Fruit fly (Drosophila melanogaster) whole organism, embryonic: ENCODE measurements around the gene Dhc36C.

Source experiments
- CG11456 ChIP-seq: fragments of 200-800 bp; sonication (Bioruptor generic); IDR thresholded peaks from 3 replicates; pipeline ENCODE4 v1.3.6; 2022; ENCODE audit warnings: missing biosample characterization, missing genetic modification characterization
- CG12219 ChIP-seq: fragments of 200-800 bp; sonication (Bioruptor generic); optimal IDR thresholded peaks from 3 replicates; lab custom pipeline; 2018; ENCODE audit warnings: missing biosample characterization, mild to moderate bottlenecking, missing genetic modification characterization
- CG12744 ChIP-seq: fragments of 200-800 bp; sonication (Bioruptor generic); optimal IDR thresholded peaks from 2 replicates; lab custom pipeline; 2016; ENCODE audit warnings: missing biosample characterization, missing genetic modification characterization
- CG15073 ChIP-seq: fragments of 200-800 bp; sonication (Bioruptor generic); optimal IDR thresholded peaks from 2 replicates; lab custom pipeline; 2016; ENCODE audit warnings: missing biosample characterization, missing genetic modification characterization
- CG1529 ChIP-seq: fragments of 200-800 bp; sonication (Bioruptor generic); optimal IDR thresholded peaks from 3 replicates; lab custom pipeline; 2018; ENCODE audit warnings: missing biosample characterization, missing genetic modification characterization
- CG16815 ChIP-seq: fragments of 200-800 bp; sonication (Bioruptor generic); optimal IDR thresholded peaks from 3 replicates; lab custom pipeline; 2017; ENCODE audit warnings: missing biosample characterization, mild to moderate bottlenecking, missing genetic modification characterization
- CG3065 ChIP-seq: fragments of 200-800 bp; sonication (Bioruptor generic); optimal IDR thresholded peaks from 2 replicates; lab custom pipeline; 2016; ENCODE audit warnings: missing biosample characterization, missing genetic modification characterization
- CG33557 ChIP-seq: fragments of 200-800 bp; sonication (Bioruptor generic); optimal IDR thresholded peaks from 2 replicates; lab custom pipeline; 2019; ENCODE audit warnings: missing biosample characterization, mild to moderate bottlenecking, missing genetic modification characterization, moderate library complexity
- CG3838 ChIP-seq: fragments of 200-800 bp; sonication (Bioruptor generic); optimal IDR thresholded peaks from 3 replicates; lab custom pipeline; 2016; ENCODE audit warnings: missing biosample characterization, missing genetic modification characterization
- CG3995 ChIP-seq: fragments of 200-800 bp; sonication (Bioruptor generic); optimal IDR thresholded peaks from 3 replicates; lab custom pipeline; 2016; ENCODE audit warnings: missing biosample characterization, missing genetic modification characterization
- CG4282 ChIP-seq: fragments of 200-800 bp; sonication (Bioruptor generic); optimal IDR thresholded peaks from 2 replicates; lab custom pipeline; 2016; ENCODE audit warnings: missing biosample characterization, missing genetic modification characterization
- CG6791 ChIP-seq: fragments of 200-800 bp; sonication (Bioruptor generic); IDR thresholded peaks from 3 replicates; pipeline ENCODE4 v1.3.6; 2022; ENCODE audit warnings: missing biosample characterization, missing genetic modification characterization; ENCODE audit not compliant: partially characterized antibody
- CG6854 ChIP-seq: fragments of 200-800 bp; sonication (Bioruptor generic); optimal IDR thresholded peaks from 3 replicates; lab custom pipeline; 2017; ENCODE audit warnings: missing biosample characterization, mild to moderate bottlenecking, missing genetic modification characterization
- CG7357 ChIP-seq: fragments of 200-800 bp; sonication (Bioruptor generic); IDR thresholded peaks from 3 replicates; pipeline ENCODE4 v1.3.6; 2022; ENCODE audit warnings: missing biosample characterization, missing genetic modification characterization
- CG8944 ChIP-seq: fragments of 200-800 bp; sonication (Bioruptor generic); optimal IDR thresholded peaks from 3 replicates; lab custom pipeline; 2016; ENCODE audit warnings: missing biosample characterization, missing genetic modification characterization
- CG9797 ChIP-seq: fragments of 200-800 bp; sonication (Bioruptor generic); optimal IDR thresholded peaks from 3 replicates; lab custom pipeline; 2018; ENCODE audit warnings: missing biosample characterization, mild to moderate bottlenecking, missing genetic modification characterization
- CG9932 ChIP-seq: fragments of 200-800 bp; sonication (Bioruptor generic); IDR thresholded peaks from 2 replicates; pipeline ENCODE4 v1.3.6; 2022; ENCODE audit warnings: missing biosample characterization, missing genetic modification characterization
- Chrac-16 ChIP-seq: fragments of 200-800 bp; sonication (Bioruptor generic); optimal IDR thresholded peaks from 3 replicates; lab custom pipeline; 2016; ENCODE audit warnings: missing biosample characterization, missing genetic modification characterization
- Dp ChIP-seq: fragments of 200-800 bp; sonication (Bioruptor generic); optimal IDR thresholded peaks from 2 replicates; lab custom pipeline; 2018; ENCODE audit warnings: missing biosample characterization, mild to moderate bottlenecking, missing genetic modification characterization, moderate library complexity
- Fer1 ChIP-seq: fragments of 200-800 bp; sonication (Bioruptor generic); optimal IDR thresholded peaks from 2 replicates; lab custom pipeline; 2017; ENCODE audit warnings: missing biosample characterization, mild to moderate bottlenecking, missing genetic modification characterization
- HHEX ChIP-seq: fragments of 200-800 bp; sonication (Bioruptor generic); optimal IDR thresholded peaks from 3 replicates; lab custom pipeline; 2017; ENCODE audit warnings: missing biosample characterization, mild to moderate bottlenecking, missing genetic modification characterization, missing genetic modification reagents
- HLH3B ChIP-seq: fragments of 200-800 bp; sonication (Bioruptor generic); IDR thresholded peaks from 2 replicates; pipeline ENCODE4 v1.3.6; 2022; ENCODE audit warnings: missing biosample characterization, missing genetic modification characterization
- HLH54F ChIP-seq: fragments of 200-800 bp; sonication (Bioruptor generic); optimal IDR thresholded peaks from 3 replicates; lab custom pipeline; 2016; ENCODE audit warnings: missing biosample characterization, missing genetic modification characterization
- MTF-1 ChIP-seq: fragments of 200-800 bp; sonication (Bioruptor generic); optimal IDR thresholded peaks from 2 replicates; lab custom pipeline; 2018; ENCODE audit warnings: missing biosample characterization, mild to moderate bottlenecking, missing genetic modification characterization, borderline replicate concordance
- Mes4 ChIP-seq: fragments of 200-800 bp; sonication (Bioruptor generic); optimal IDR thresholded peaks from 2 replicates; lab custom pipeline; 2016; ENCODE audit warnings: missing biosample characterization, missing genetic modification characterization
- Myb ChIP-seq: fragments of 200-800 bp; sonication (Bioruptor generic); optimal IDR thresholded peaks from 2 replicates; lab custom pipeline; 2016; ENCODE audit warnings: missing biosample characterization, missing genetic modification characterization
- Nf-YB ChIP-seq: fragments of 200-800 bp; sonication (Bioruptor generic); optimal IDR thresholded peaks from 3 replicates; lab custom pipeline; 2019; ENCODE audit warnings: missing biosample characterization, mild to moderate bottlenecking, missing genetic modification characterization, moderate library complexity
- Stat92E ChIP-seq, 3 experiments: fragments of >200 bp in 2 of 3; fragments of 200-800 bp in 1 of 3; sonication (Bioruptor generic) in 1 of 3; optimal IDR thresholded peaks; 2 replicates each; lab custom pipeline; 2017 to 2019; ENCODE audit warnings: missing biosample characterization in 3 of 3, missing genetic modification characterization in 3 of 3, mild to moderate bottlenecking in 1 of 3, moderate library complexity in 1 of 3
- Xbp1 ChIP-seq: fragments of 200-800 bp; sonication (Bioruptor generic); optimal IDR thresholded peaks from 3 replicates; lab custom pipeline; 2016; ENCODE audit warnings: missing biosample characterization, mild to moderate bottlenecking, missing genetic modification characterization
- ac ChIP-seq: fragments of 200-800 bp; sonication (Bioruptor generic); optimal IDR thresholded peaks from 3 replicates; lab custom pipeline; 2017; ENCODE audit warnings: missing biosample characterization, mild to moderate bottlenecking, missing genetic modification characterization
- ap ChIP-seq: fragments of 200-800 bp; sonication (Bioruptor generic); IDR thresholded peaks from 2 replicates; pipeline ENCODE4 v1.3.6; 2022; ENCODE audit warnings: missing biosample characterization, missing genetic modification characterization
- ato ChIP-seq: fragments of 200-800 bp; sonication (Bioruptor generic); IDR thresholded peaks from 2 replicates; pipeline ENCODE4 v1.3.6; 2022; ENCODE audit warnings: missing biosample characterization, missing genetic modification characterization; ENCODE audit not compliant: partially characterized antibody
- cato ChIP-seq: fragments of 200-800 bp; sonication (Bioruptor generic); optimal IDR thresholded peaks from 2 replicates; lab custom pipeline; 2016; ENCODE audit warnings: missing biosample characterization, missing genetic modification characterization, borderline replicate concordance
- da ChIP-seq: fragments of 200-800 bp; sonication (Bioruptor generic); optimal IDR thresholded peaks from 2 replicates; lab custom pipeline; 2016; ENCODE audit warnings: missing biosample characterization, missing genetic modification characterization
- fd96Cb ChIP-seq: fragments of 200-800 bp; sonication (Bioruptor generic); optimal IDR thresholded peaks from 2 replicates; lab custom pipeline; 2018; ENCODE audit warnings: missing biosample characterization, mild to moderate bottlenecking, missing genetic modification characterization, moderate library complexity
- gro ChIP-seq: fragments of 200-800 bp; sonication (Bioruptor generic); optimal IDR thresholded peaks from 2 replicates; lab custom pipeline; 2016; ENCODE audit warnings: missing biosample characterization, missing genetic modification characterization
- jing ChIP-seq: fragments of 200-800 bp; sonication (Bioruptor generic); optimal IDR thresholded peaks from 2 replicates; lab custom pipeline; 2018; ENCODE audit warnings: missing biosample characterization, mild to moderate bottlenecking, missing genetic modification characterization
- knrl ChIP-seq: fragments of 200-800 bp; sonication (Bioruptor generic); IDR thresholded peaks from 3 replicates; pipeline ENCODE4 v1.3.6; 2022; ENCODE audit warnings: missing biosample characterization, missing genetic modification characterization; ENCODE audit not compliant: partially characterized antibody
- mirr ChIP-seq: fragments of 200-800 bp; sonication (Bioruptor generic); optimal IDR thresholded peaks from 3 replicates; lab custom pipeline; 2018; ENCODE audit warnings: missing biosample characterization, mild to moderate bottlenecking, missing genetic modification characterization
- oc ChIP-seq: fragments of 200-800 bp; sonication (Bioruptor generic); optimal IDR thresholded peaks from 2 replicates; lab custom pipeline; 2018; ENCODE audit warnings: missing biosample characterization, mild to moderate bottlenecking, missing genetic modification characterization, moderate library complexity
- pros ChIP-seq: fragments of 200-800 bp; sonication (Bioruptor generic); optimal IDR thresholded peaks from 3 replicates; lab custom pipeline; 2019; ENCODE audit warnings: missing biosample characterization, mild to moderate bottlenecking, missing genetic modification characterization, moderate library complexity
- psq ChIP-seq: fragments of 200-800 bp; sonication (Bioruptor generic); optimal IDR thresholded peaks from 2 replicates; lab custom pipeline; 2017; ENCODE audit warnings: missing biosample characterization, missing genetic modification characterization
- sens-2 ChIP-seq: fragments of 200-800 bp; sonication (Bioruptor generic); IDR thresholded peaks from 2 replicates; pipeline ENCODE4 v1.3.6; 2022; ENCODE audit warnings: missing biosample characterization, missing genetic modification characterization
- shn ChIP-seq: fragments of 200-800 bp; sonication (Bioruptor generic); optimal IDR thresholded peaks from 3 replicates; lab custom pipeline; 2016; ENCODE audit warnings: missing biosample characterization, missing genetic modification characterization
- ssp ChIP-seq: fragments of 200-800 bp; sonication (Bioruptor generic); IDR thresholded peaks from 2 replicates; pipeline ENCODE4 v1.3.6; 2022; ENCODE audit warnings: missing biosample characterization, missing genetic modification characterization
- stc ChIP-seq: fragments of 200-800 bp; sonication (Bioruptor generic); IDR thresholded peaks from 2 replicates; pipeline ENCODE4 v1.3.6; 2022; ENCODE audit warnings: missing biosample characterization, missing genetic modification characterization
- tap ChIP-seq: fragments of 200-800 bp; optimal IDR thresholded peaks from 3 replicates; lab custom pipeline; 2019; ENCODE audit warnings: missing biosample characterization, mild to moderate bottlenecking, missing genetic modification characterization, moderate library complexity
- trh ChIP-seq: fragments of 200-800 bp; sonication (Bioruptor generic); optimal IDR thresholded peaks from 2 replicates; lab custom pipeline; 2016; ENCODE audit warnings: missing biosample characterization, missing genetic modification characterization
- wdn ChIP-seq: fragments of 200-800 bp; sonication (Bioruptor generic); IDR thresholded peaks from 2 replicates; pipeline ENCODE4 v1.3.6; 2022; ENCODE audit warnings: missing biosample characterization, missing genetic modification characterization

Gene Dhc36C

DNA sequence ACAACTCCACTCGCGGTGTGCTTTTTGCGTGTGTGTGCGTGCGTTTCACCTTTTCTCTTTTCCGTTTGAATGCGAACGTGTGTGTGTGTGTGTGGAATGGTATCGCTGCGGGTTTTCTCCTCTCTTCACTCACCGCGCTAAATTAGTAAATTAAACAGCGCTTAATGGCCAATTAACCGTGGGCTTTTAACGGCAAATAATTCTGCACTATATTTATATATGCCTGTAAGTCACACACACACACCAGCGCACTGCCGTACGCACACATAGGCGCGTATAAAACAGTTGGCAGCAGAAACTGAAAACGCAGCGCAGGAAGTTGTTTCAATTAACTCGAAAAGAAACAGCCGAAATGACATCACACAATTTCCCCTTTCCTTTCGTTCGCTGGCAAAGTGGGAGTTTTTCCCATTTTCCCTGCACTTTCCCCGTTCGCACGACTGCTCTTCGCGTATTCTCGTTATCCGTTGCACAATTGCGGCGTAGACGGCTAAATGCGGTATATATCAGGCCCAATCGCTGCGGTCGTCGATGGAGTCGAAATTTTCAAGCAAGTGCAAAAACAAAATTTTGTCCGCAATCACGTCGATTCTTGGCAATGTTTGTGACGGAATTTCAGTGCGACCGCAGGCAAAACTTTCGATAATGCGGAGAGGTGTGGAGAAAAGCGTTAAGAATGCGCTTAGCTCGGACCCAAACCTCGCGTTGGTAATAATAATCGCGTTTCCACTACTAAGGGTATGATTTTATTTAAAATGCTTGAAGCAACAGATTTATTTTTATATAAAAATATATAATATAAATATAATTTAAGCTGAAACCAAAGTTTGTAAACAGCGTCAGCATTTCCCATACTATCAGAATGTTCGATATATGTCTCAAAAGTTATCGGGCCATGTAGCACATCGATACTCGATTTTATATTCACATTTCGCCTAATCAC, 28.3 kb upstream of the Dhc36C start, which contains the start of gene BicD:
BicD (minus strand) TSS at position 634 of the 943 bp plus-strand sequence.
- no peak for TF ChIP-seq CG12744
- no peak for TF ChIP-seq Myb (GFP tag; lab: Kevin White, UChicago)
- TF ChIP-seq cato, result no peak
- no peak for TF ChIP-seq da (GFP tag; lab: Kevin White, UChicago)
- no peak for TF ChIP-seq Chrac-16
- TF ChIP-seq CG11456 (GFP tag; lab: Robert Waterston, UW), result no peak
- TF ChIP-seq CG3065 (GFP tag; lab: Kevin White, UChicago), result no peak
- TF ChIP-seq ap, result no peak
- no peak for TF ChIP-seq Nf-YB (GFP tag; lab: Kevin White, UChicago)
- no peak for TF ChIP-seq mirr (GFP tag; lab: Kevin White, UChicago)
- no peak for TF ChIP-seq CG4282 (GFP tag; lab: Kevin White, UChicago)
- peak; percentile 91 for TF ChIP-seq CG7357 (GFP tag; lab: Robert Waterston, UW)
- no peak for TF ChIP-seq Mes4 (GFP tag; lab: Kevin White, UChicago)
- TF ChIP-seq trh (GFP tag; lab: Kevin White, UChicago), result no peak
- peak; percentile 23; the same call in 1 of the 2 replicates for TF ChIP-seq CG9932 (GFP tag; lab: Robert Waterston, UW)
- TF ChIP-seq ac (GFP tag; lab: Kevin White, UChicago), result no peak
- TF ChIP-seq knrl (GFP tag; lab: Robert Waterston, UW), result peak; percentile 73
- peak in 1 of 3 experiments; percentile 17 for TF ChIP-seq Stat92E (GFP tag; optimal IDR thresholded peaks at IDR 0.05; lab: Kevin White, UChicago)
- no peak for TF ChIP-seq psq (GFP tag; lab: Kevin White, UChicago)
- no peak for TF ChIP-seq pros (GFP tag; lab: Kevin White, UChicago)
- peak; percentile 80 for TF ChIP-seq CG9797 (GFP tag; lab: Kevin White, UChicago)
- peak; percentile 63; the same call in 1 of the 3 replicates for TF ChIP-seq CG6791
- TF ChIP-seq CG3995 (GFP tag; lab: Kevin White, UChicago), result peak; percentile 7
- TF ChIP-seq MTF-1 (GFP tag; lab: Kevin White, UChicago), result no peak
- no peak for TF ChIP-seq HLH54F (GFP tag; lab: Kevin White, UChicago)
- no peak for TF ChIP-seq wdn
- TF ChIP-seq CG33557, result no peak
- TF ChIP-seq CG8944 (GFP tag; lab: Kevin White, UChicago), result no peak
- no peak for TF ChIP-seq tap (tag; lab: Kevin White, UChicago)
- no peak for TF ChIP-seq HLH3B (GFP tag; lab: Robert Waterston, UW)
- peak; percentile 6 for TF ChIP-seq HHEX (GFP tag; lab: Kevin White, UChicago)
- TF ChIP-seq shn (GFP tag; lab: Kevin White, UChicago), result no peak
- peak; percentile 32; the same call in 1 of the 2 replicates for TF ChIP-seq ato
- no peak for TF ChIP-seq stc (GFP tag; lab: Robert Waterston, UW)
- TF ChIP-seq CG15073 (GFP tag; lab: Kevin White, UChicago), result no peak
- TF ChIP-seq gro (GFP tag; lab: Kevin White, UChicago), result no peak
- peak; percentile 46 for TF ChIP-seq Dp (GFP tag; lab: Kevin White, UChicago)
- TF ChIP-seq CG1529 (GFP tag; lab: Kevin White, UChicago), result no peak
- no peak for TF ChIP-seq CG12219 (GFP tag; lab: Kevin White, UChicago)
- no peak for TF ChIP-seq CG6854 (GFP tag; lab: Kevin White, UChicago)
- TF ChIP-seq CG16815 (GFP tag; lab: Kevin White, UChicago), result no peak
- no peak for TF ChIP-seq jing (GFP tag; lab: Kevin White, UChicago)
- no peak for TF ChIP-seq Fer1 (GFP tag; lab: Kevin White, UChicago)
- no peak for TF ChIP-seq fd96Cb (tag; lab: Kevin White, UChicago)
- TF ChIP-seq Xbp1 (GFP tag; lab: Kevin White, UChicago), result no peak
- TF ChIP-seq ssp, result peak; percentile 71
- no peak for TF ChIP-seq CG3838 (GFP tag; lab: Kevin White, UChicago)
- TF ChIP-seq oc (tag; lab: Kevin White, UChicago), result no peak
- no peak for TF ChIP-seq sens-2 (GFP tag; lab: Robert Waterston, UW)
